Worm (Caenorhabditis elegans): ENCODE measurements around the gene srd-40.

DNA sequence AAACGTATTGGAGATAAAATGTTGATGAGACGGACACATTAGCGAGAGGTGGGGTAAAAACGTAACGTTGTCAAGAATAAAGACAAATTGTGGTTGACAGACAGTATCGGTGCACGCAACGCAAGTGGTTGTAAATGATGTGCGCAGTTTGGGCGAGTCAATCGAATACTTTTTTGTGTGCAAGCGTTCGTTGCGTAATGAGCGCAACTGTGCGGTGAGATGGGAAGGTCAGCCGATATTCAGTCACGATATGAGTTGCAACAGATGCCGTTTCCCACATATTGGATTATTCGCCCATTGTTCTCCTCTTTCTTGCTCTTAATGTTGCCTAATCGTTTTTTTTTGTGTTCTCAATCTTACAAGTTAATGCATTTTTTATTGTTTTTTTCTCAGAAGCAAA lies 2.8 kb upstream of the srd-40 start, which contains the start of gene ceh-40:
- TF ChIP-seq cog-1 (tag; optimal IDR thresholded peaks at IDR 0.05) = no peak
- no peak for TF ChIP-seq flt-1 (GFP tag; IDR thresholded peaks at IDR 0.05)
- no peak for TF ChIP-seq med-1 (GFP tag; optimal IDR thresholded peaks at IDR 0.05; ENCODE audit: insufficient read depth)
- TF ChIP-seq ztf-29 (GFP tag; IDR thresholded peaks at IDR 0.05) = no peak
